Fruit fly (Drosophila melanogaster): Measurements from ENCODE around the gene CG17361.

CG17361 gene

dm6 chr3L:14031171-14032126, 34.5 kb downstream of the CG17361 start, which contains the start of the genes CG6650 and endos (continued):
- TF ChIP-seq slbo (GFP tag; IDR thresholded peaks at IDR 0.05) (peak; percentile 56; the same call in 1 of the 2 replicates), zen2 (GFP tag; IDR thresholded peaks at IDR 0.05; ENCODE audit: partially characterized antibody) (peak; percentile 19), nerfin-2 (GFP tag; IDR thresholded peaks at IDR 0.05; ENCODE audit: partially characterized antibody) (peak; percentile 75), Rfx (GFP tag; IDR thresholded peaks at IDR 0.05) (peak; percentile 47), CG2199 (GFP tag; IDR thresholded peaks at IDR 0.05) (no peak), Elba2 (GFP tag; optimal IDR thresholded peaks at IDR 0.05) (peak; percentile 59), CG17612 (GFP tag; IDR thresholded peaks at IDR 0.05) (no peak), NC2β (GFP tag; optimal IDR thresholded peaks at IDR 0.05) (no peak), hkb (optimal IDR thresholded peaks at IDR 0.05) (no peak), hkb (GFP tag; IDR thresholded peaks at IDR 0.05) (no peak; the same call in 1 of the 2 replicates), CG13775 (GFP tag; optimal IDR thresholded peaks at IDR 0.05) (peak; percentile 36), lmd (GFP tag; IDR thresholded peaks at IDR 0.05) (peak; percentile 25; the same call in 1 of the 2 replicates), grau (tag; optimal IDR thresholded peaks at IDR 0.05) (peak; percentile 45), CG7372 (GFP tag; IDR thresholded peaks at IDR 0.05) (no peak), CG15601 (tag; optimal IDR thresholded peaks at IDR 0.05) (peak; percentile 51), bsh (GFP tag; optimal IDR thresholded peaks at IDR 0.05) (peak in 1 of 2 experiments; percentile 3), disco-r (GFP tag; optimal IDR thresholded peaks at IDR 0.05) (no peak), CG12942 (GFP tag; optimal IDR thresholded peaks at IDR 0.05) (peak; percentile 27), CG8765 (GFP tag; IDR thresholded peaks at IDR 0.05) (no peak), caup (GFP tag; optimal IDR thresholded peaks at IDR 0.05; ENCODE audit: severe bottlenecking) (peak; percentile 37), hbn (GFP tag; IDR thresholded peaks at IDR 0.05; ENCODE audit: partially characterized antibody) (peak; percentile 59), CG2120 (GFP tag; optimal IDR thresholded peaks at IDR 0.05) (peak; percentile 22), CG31441 (GFP tag; IDR thresholded peaks at IDR 0.05) (peak; percentile 55; the same call in 1 of the 2 replicates), pho (GFP tag; optimal IDR thresholded peaks at IDR 0.05) (peak; percentile 11), CG3163 (GFP tag; optimal IDR thresholded peaks at IDR 0.05) (no peak), CG5245 (GFP tag; optimal IDR thresholded peaks at IDR 0.05) (no peak), PHDP (tag; optimal IDR thresholded peaks at IDR 0.05) (peak; percentile 42), CG11247 (GFP tag; IDR thresholded peaks at IDR 0.05) (0 out of 2 replicates have a peak, but pooled peaks have one; percentile 18), Camta (GFP tag; optimal IDR thresholded peaks at IDR 0.05) (no peak), Antp (GFP tag; optimal IDR thresholded peaks at IDR 0.05) (no peak), Ravus (GFP tag; IDR thresholded peaks at IDR 0.05) (no peak), CG4617 (GFP tag; optimal IDR thresholded peaks at IDR 0.05; ENCODE audit: borderline replicate concordance) (peak; percentile 62), mam (GFP tag; optimal IDR thresholded peaks at IDR 0.05) (peak; percentile 19), Ets65A (GFP tag) (peak; percentile 88), h (optimal IDR thresholded peaks at IDR 0.05) (no peak), hth (optimal IDR thresholded peaks at IDR 0.05) (no peak), insv (GFP tag; optimal IDR thresholded peaks at IDR 0.05) (peak; percentile 46 to 96), D (optimal IDR thresholded peaks at IDR 0.05) (no peak), D (GFP tag; optimal IDR thresholded peaks at IDR 0.05) (no peak), CG17361 (GFP tag; IDR thresholded peaks at IDR 0.05) (peak; percentile 64; the same call in 2 of the 3 replicates), CG9817 (tag; optimal IDR thresholded peaks at IDR 0.05) (peak; percentile 48), sens (GFP tag) (peak; percentile 75), CG3847 (GFP tag; IDR thresholded peaks at IDR 0.05) (peak; percentile 38), CG11723 (GFP tag; optimal IDR thresholded peaks at IDR 0.05) (no peak), Hmx (GFP tag; optimal IDR thresholded peaks at IDR 0.05) (no peak), her (GFP tag; optimal IDR thresholded peaks at IDR 0.05) (peak; percentile 39), Opbp (GFP tag; IDR thresholded peaks at IDR 0.05; ENCODE audit: partially characterized antibody) (peak; percentile 74), CG9727 (GFP tag; optimal IDR thresholded peaks at IDR 0.05) (peak; percentile 43), seq (GFP tag; IDR thresholded peaks at IDR 0.05) (no peak), zf30C (GFP tag; optimal IDR thresholded peaks at IDR 0.05) (no peak)
